Fruit fly (Drosophila melanogaster) whole organism, prepupa: ENCODE data around the gene CtsF.
A peak's percentile ranks its signal among the peaks of the same experiment; 100 is the strongest.

ENCODE experiments used
- CG10631 ChIP-seq: fragments of 200-800 bp; sonication (Bioruptor generic); optimal IDR thresholded peaks from 2 replicates; lab custom pipeline; 2016; ENCODE audit warnings: missing biosample characterization, missing genetic modification characterization
- CG11294 ChIP-seq: fragments of 200-800 bp; sonication (Bioruptor generic); IDR thresholded peaks from 2 replicates; pipeline ENCODE4 v1.3.6; 2022; ENCODE audit warnings: missing biosample characterization, missing genetic modification characterization
- CG11902 ChIP-seq: fragments of 200-800 bp; sonication (Bioruptor generic); optimal IDR thresholded peaks from 3 replicates; lab custom pipeline; 2016; ENCODE audit warnings: missing biosample characterization, missing genetic modification characterization
- CG15336 ChIP-seq: fragments of 200-800 bp; sonication (Bioruptor generic); IDR thresholded peaks from 2 replicates; pipeline ENCODE4 v1.3.6; 2022; ENCODE audit warnings: missing biosample characterization, missing genetic modification characterization
- CG1621 ChIP-seq: fragments of 200-800 bp; sonication (Bioruptor generic); optimal IDR thresholded peaks from 3 replicates; lab custom pipeline; 2018; ENCODE audit warnings: missing biosample characterization, mild to moderate bottlenecking, missing genetic modification characterization
- CG16779 ChIP-seq: fragments of 200-800 bp; sonication (Bioruptor generic); optimal IDR thresholded peaks from 3 replicates; lab custom pipeline; 2017; ENCODE audit warnings: missing biosample characterization, mild to moderate bottlenecking, missing genetic modification characterization
- CG3032 ChIP-seq: fragments of 200-800 bp; optimal IDR thresholded peaks from 2 replicates; lab custom pipeline; 2019; ENCODE audit warnings: missing biosample characterization, mild to moderate bottlenecking, missing genetic modification characterization, moderate library complexity
- CG32006 ChIP-seq: fragments of 200-800 bp; sonication (Bioruptor generic); optimal IDR thresholded peaks from 3 replicates; lab custom pipeline; 2017; ENCODE audit warnings: missing biosample characterization, mild to moderate bottlenecking, missing genetic modification characterization
- CG34406 ChIP-seq: fragments of 200-800 bp; sonication (Bioruptor generic); optimal IDR thresholded peaks from 3 replicates; lab custom pipeline; 2016; ENCODE audit warnings: missing biosample characterization, missing genetic modification characterization
- CG3919 ChIP-seq: fragments of 200-800 bp; sonication (Bioruptor generic); optimal IDR thresholded peaks from 3 replicates; lab custom pipeline; 2016; ENCODE audit warnings: missing biosample characterization, missing genetic modification characterization
- CG6163 ChIP-seq: fragments of 200-800 bp; sonication (Bioruptor generic); IDR thresholded peaks from 3 replicates; pipeline ENCODE4 v1.3.6; 2022; ENCODE audit warnings: missing biosample characterization, missing genetic modification characterization
- CG6276 ChIP-seq: fragments of 200-800 bp; sonication (Bioruptor generic); optimal IDR thresholded peaks from 2 replicates; lab custom pipeline; 2017; ENCODE audit warnings: missing biosample characterization, mild to moderate bottlenecking, missing genetic modification characterization
- CG6792 ChIP-seq: fragments of 200-800 bp; sonication (Bioruptor generic); optimal IDR thresholded peaks from 3 replicates; lab custom pipeline; 2016; ENCODE audit warnings: missing biosample characterization, missing genetic modification characterization
- CG6808 ChIP-seq: fragments of 200-800 bp; sonication (Bioruptor generic); optimal IDR thresholded peaks from 3 replicates; lab custom pipeline; 2017; ENCODE audit warnings: missing biosample characterization, missing genetic modification characterization, mild to moderate bottlenecking, moderate library complexity, missing genetic modification reagents
- CG8119 ChIP-seq: fragments of 200-800 bp; sonication (Bioruptor generic); IDR thresholded peaks from 3 replicates; pipeline ENCODE4 v1.3.6; 2022; ENCODE audit warnings: missing biosample characterization, missing genetic modification characterization
- CG8632 ChIP-seq: fragments of 200-800 bp; sonication (Bioruptor generic); optimal IDR thresholded peaks from 3 replicates; lab custom pipeline; 2016; ENCODE audit warnings: missing biosample characterization, missing genetic modification characterization
- CG9139 ChIP-seq: fragments of 200-800 bp; sonication (Bioruptor generic); optimal IDR thresholded peaks from 3 replicates; lab custom pipeline; 2017; ENCODE audit warnings: missing biosample characterization, mild to moderate bottlenecking, missing genetic modification characterization
- Eip75B ChIP-seq: fragments of 200-800 bp; sonication (Bioruptor generic); optimal IDR thresholded peaks from 3 replicates; lab custom pipeline; 2016; ENCODE audit warnings: missing biosample characterization, missing genetic modification characterization
- Eip78C ChIP-seq: fragments of 200-800 bp; sonication (Bioruptor generic); peaks from one replicate; lab custom pipeline; 2016; ENCODE audit warnings: missing biosample characterization, missing genetic modification characterization
- Eip93F ChIP-seq: fragments of 200-800 bp; sonication (Bioruptor generic); optimal IDR thresholded peaks from 2 replicates; lab custom pipeline; 2016; ENCODE audit warnings: missing biosample characterization, mild to moderate bottlenecking, missing genetic modification characterization
- Ets21C ChIP-seq: fragments of 200-800 bp; sonication (Bioruptor generic); optimal IDR thresholded peaks from 3 replicates; lab custom pipeline; 2016; ENCODE audit warnings: missing biosample characterization, missing genetic modification characterization
- Ets96B ChIP-seq: fragments of 200-800 bp; optimal IDR thresholded peaks from 2 replicates; lab custom pipeline; 2019; ENCODE audit warnings: missing biosample characterization, mild to moderate bottlenecking, missing genetic modification characterization, moderate library complexity
- Gug ChIP-seq: fragments of 200-800 bp; sonication (Bioruptor generic); IDR thresholded peaks from 2 replicates; pipeline ENCODE4 v1.3.6; 2022; ENCODE audit warnings: missing biosample characterization, missing genetic modification characterization
- Hr39 ChIP-seq: fragments of 200-800 bp; sonication (Bioruptor generic); optimal IDR thresholded peaks from 2 replicates; lab custom pipeline; 2016; ENCODE audit warnings: missing biosample characterization, missing genetic modification characterization
- Hr4 ChIP-seq: fragments of 200-800 bp; sonication (Bioruptor generic); optimal IDR thresholded peaks from 3 replicates; lab custom pipeline; 2016; ENCODE audit warnings: missing biosample characterization, missing genetic modification characterization
- Lpt ChIP-seq: fragments of 200-800 bp; sonication (Bioruptor generic); optimal IDR thresholded peaks from 3 replicates; lab custom pipeline; 2016; ENCODE audit warnings: missing biosample characterization, missing genetic modification characterization
- Met ChIP-seq: fragments of 200-800 bp; sonication (Bioruptor generic); optimal IDR thresholded peaks from 3 replicates; lab custom pipeline; 2016; ENCODE audit warnings: missing biosample characterization, missing genetic modification characterization
- OdsH ChIP-seq: fragments of 200-800 bp; sonication (Bioruptor generic); optimal IDR thresholded peaks from 3 replicates; lab custom pipeline; 2016; ENCODE audit warnings: missing biosample characterization, missing genetic modification characterization
- Smox ChIP-seq: fragments of 200-800 bp; sonication (Bioruptor generic); optimal IDR thresholded peaks from 3 replicates; lab custom pipeline; 2016; ENCODE audit warnings: missing biosample characterization, missing genetic modification characterization
- Sox102F ChIP-seq: fragments of 200-800 bp; sonication (Bioruptor generic); optimal IDR thresholded peaks from 2 replicates; lab custom pipeline; 2016; ENCODE audit warnings: missing biosample characterization, mild to moderate bottlenecking, missing genetic modification characterization
- Sox14 ChIP-seq: fragments of 200-800 bp; sonication (Bioruptor generic); optimal IDR thresholded peaks from 3 replicates; lab custom pipeline; 2016; ENCODE audit warnings: missing biosample characterization, missing genetic modification characterization
- achi ChIP-seq: fragments of 200-800 bp; sonication (Bioruptor generic); optimal IDR thresholded peaks from 3 replicates; lab custom pipeline; 2016; ENCODE audit warnings: missing biosample characterization, missing genetic modification characterization
- cyc ChIP-seq: fragments of 200-800 bp; sonication (Bioruptor generic); optimal IDR thresholded peaks from 3 replicates; lab custom pipeline; 2016; ENCODE audit warnings: missing biosample characterization, missing genetic modification characterization
- dsx ChIP-seq: fragments of 200-800 bp; optimal IDR thresholded peaks from 3 replicates; lab custom pipeline; 2019; ENCODE audit warnings: missing biosample characterization, mild to moderate bottlenecking, missing genetic modification characterization, moderate library complexity; ENCODE audit not compliant: poor library complexity, severe bottlenecking
- eg ChIP-seq: fragments of 200-800 bp; sonication (Bioruptor generic); IDR thresholded peaks from 3 replicates; pipeline ENCODE4 v1.3.6; 2022; ENCODE audit warnings: missing biosample characterization, missing genetic modification characterization
- esn ChIP-seq: fragments of 200-800 bp; sonication (Bioruptor generic); optimal IDR thresholded peaks from 2 replicates; lab custom pipeline; 2016; ENCODE audit warnings: missing biosample characterization, mild to moderate bottlenecking, missing genetic modification characterization, moderate library complexity
- fd59A ChIP-seq: fragments of 200-800 bp; sonication (Bioruptor generic); optimal IDR thresholded peaks from 2 replicates; lab custom pipeline; 2017; ENCODE audit warnings: missing biosample characterization, mild to moderate bottlenecking, missing genetic modification characterization, missing genetic modification reagents
- fd85E ChIP-seq: fragments of 200-800 bp; sonication (Bioruptor generic); optimal IDR thresholded peaks from 3 replicates; lab custom pipeline; 2016; ENCODE audit warnings: missing biosample characterization, missing genetic modification characterization
- fkh ChIP-seq: fragments of 200-800 bp; sonication (Bioruptor generic); optimal IDR thresholded peaks from 3 replicates; lab custom pipeline; 2017; ENCODE audit warnings: missing biosample characterization, mild to moderate bottlenecking, missing genetic modification characterization, moderate library complexity
- lz ChIP-seq: fragments of 200-800 bp; sonication (Bioruptor generic); optimal IDR thresholded peaks from 3 replicates; lab custom pipeline; 2016; ENCODE audit warnings: missing biosample characterization, missing genetic modification characterization
- net ChIP-seq: fragments of 200-800 bp; sonication (Bioruptor generic); optimal IDR thresholded peaks from 3 replicates; lab custom pipeline; 2016; ENCODE audit warnings: missing biosample characterization, missing genetic modification characterization
- pdm3 ChIP-seq: fragments of 200-800 bp; sonication (Bioruptor generic); optimal IDR thresholded peaks from 3 replicates; lab custom pipeline; 2016; ENCODE audit warnings: missing biosample characterization, missing genetic modification characterization
- spab ChIP-seq: fragments of 200-800 bp; sonication (Bioruptor generic); optimal IDR thresholded peaks from 2 replicates; lab custom pipeline; 2017; ENCODE audit warnings: missing biosample characterization, mild to moderate bottlenecking, missing genetic modification characterization, missing genetic modification reagents
- svp ChIP-seq: fragments of 200-800 bp; sonication (Bioruptor generic); peaks from one replicate; lab custom pipeline; 2016; ENCODE audit warnings: missing biosample characterization, missing genetic modification characterization
- topi ChIP-seq: fragments of 200-800 bp; sonication (Bioruptor generic); optimal IDR thresholded peaks from 3 replicates; lab custom pipeline; 2016; ENCODE audit warnings: missing biosample characterization, missing genetic modification characterization
- vri ChIP-seq: fragments of 200-800 bp; sonication (Bioruptor generic); optimal IDR thresholded peaks from 3 replicates; lab custom pipeline; 2016; ENCODE audit warnings: missing biosample characterization, mild to moderate bottlenecking, missing genetic modification characterization

The CtsF gene

dm6 chr3R:5240721-5241120, 10.8 kb downstream of the CtsF start, which contains the start of gene CG33293:
CG33293 (minus strand) TSS chr3R:5240735.
- TF ChIP-seq Sox102F (GFP tag; lab: Kevin White, UChicago) = no peak
- no peak for TF ChIP-seq Hr4 (GFP tag; lab: Kevin White, UChicago)
- TF ChIP-seq fd59A (GFP tag; lab: Kevin White, UChicago) = no peak
- no peak for TF ChIP-seq CG32006 (GFP tag; lab: Kevin White, UChicago)
- no peak for TF ChIP-seq achi
- TF ChIP-seq OdsH = no peak
- no peak for TF ChIP-seq Sox14 (GFP tag; lab: Kevin White, UChicago)
- no peak for TF ChIP-seq CG3919
- no peak for TF ChIP-seq eg (GFP tag; lab: Robert Waterston, UW)
- no peak for TF ChIP-seq Eip78C (GFP tag; lab: Kevin White, UChicago)
- TF ChIP-seq Met (GFP tag; lab: Kevin White, UChicago) = no peak
- TF ChIP-seq Ets96B (tag; lab: Kevin White, UChicago) = no peak
- TF ChIP-seq CG8119 (GFP tag; lab: Robert Waterston, UW) = no peak
- no peak for TF ChIP-seq Lpt (GFP tag; lab: Kevin White, UChicago)
- TF ChIP-seq CG10631 = no peak
- TF ChIP-seq svp = no peak
- TF ChIP-seq, all 60 proteins: peak for 0

DNA sequence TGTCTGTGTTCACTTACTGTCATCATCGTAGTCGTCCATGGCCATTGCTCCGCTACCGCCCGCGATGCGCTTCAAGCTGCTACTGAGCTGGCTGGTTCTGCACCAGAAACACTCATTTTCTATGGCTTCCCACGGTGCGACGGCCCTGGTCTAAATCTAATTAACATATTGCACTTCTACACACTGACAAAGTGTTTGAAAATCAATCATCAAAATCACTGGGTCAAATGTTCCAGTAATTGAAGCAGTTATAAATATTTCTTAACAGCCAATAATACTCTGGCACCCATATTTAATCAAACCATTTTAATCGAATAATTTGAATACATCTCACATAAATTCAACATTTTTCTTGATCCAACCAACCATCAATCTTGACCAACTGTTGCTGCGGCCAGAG, 14.3 kb downstream of the CtsF start, which contains the start of gene rtp:
TSS of gene rtp (minus strand) at position 101 of the 400 bp plus-strand sequence.
- TF ChIP-seq spab = no peak

dm6 chr3R:5232197-5232607, 19.3 kb downstream of the CtsF start, which contains the start of the genes Kat60 and Mms19:
Kat60 (minus strand) TSS chr3R:5232209.
Mms19 (plus strand) TSS chr3R:5232543.
- TF ChIP-seq CG16779 (no peak), CG6808 (GFP tag; lab: Kevin White, UChicago) (no peak), CG3919 (peak; percentile 43), Smox (GFP tag; lab: Kevin White, UChicago) (no peak), vri (peak; percentile 62), CG10631 (peak; percentile 65), CG6792 (GFP tag; lab: Kevin White, UChicago) (peak; percentile 50), esn (GFP tag; lab: Kevin White, UChicago) (peak; percentile 72), CG34406 (GFP tag; lab: Kevin White, UChicago) (peak; percentile 16), fkh (GFP tag; lab: Kevin White, UChicago) (no peak), pdm3 (GFP tag; lab: Kevin White, UChicago) (peak; percentile 68), dsx (no peak), Hr4 (GFP tag; lab: Kevin White, UChicago) (peak; percentile 71), fd85E (GFP tag; lab: Kevin White, UChicago) (no peak), OdsH (no peak), CG8119 (GFP tag; lab: Robert Waterston, UW) (no peak), Eip78C (GFP tag; lab: Kevin White, UChicago) (peak; percentile 75), CG11294 (GFP tag; lab: Robert Waterston, UW) (no peak; the same call in 1 of the 2 replicates), eg (GFP tag; lab: Robert Waterston, UW) (peak; percentile 58; the same call in 1 of the 3 replicates), CG15336 (GFP tag; lab: Robert Waterston, UW) (no peak), Met (GFP tag; lab: Kevin White, UChicago) (no peak), fd59A (GFP tag; lab: Kevin White, UChicago) (no peak), Sox14 (GFP tag; lab: Kevin White, UChicago) (peak; percentile 81), Ets21C (GFP tag; lab: Kevin White, UChicago) (peak; percentile 77), Lpt (GFP tag; lab: Kevin White, UChicago) (no peak), CG6276 (no peak), CG6163 (no peak; the same call in 2 of the 3 replicates), net (GFP tag; lab: Kevin White, UChicago) (no peak), Gug (GFP tag; lab: Robert Waterston, UW) (0 out of 2 replicates have a peak, but pooled peaks have one; percentile 23), CG11902 (GFP tag; lab: Kevin White, UChicago) (peak; percentile 40), achi (peak; percentile 48), lz (GFP tag; lab: Kevin White, UChicago) (peak; percentile 77), CG9139 (GFP tag; lab: Kevin White, UChicago) (no peak), Eip75B (GFP tag; lab: Kevin White, UChicago) (peak; percentile 55), topi (GFP tag; lab: Kevin White, UChicago) (peak; percentile 60), CG3032 (tag; lab: Kevin White, UChicago) (peak; percentile 57), Hr39 (GFP tag; lab: Kevin White, UChicago) (peak; percentile 80), cyc (GFP tag; lab: Kevin White, UChicago) (peak; percentile 77), Ets96B (tag; lab: Kevin White, UChicago) (peak; percentile 48), CG1621 (tag; lab: Kevin White, UChicago) (no peak), Eip93F (GFP tag; lab: Kevin White, UChicago) (peak; percentile 2), CG8632 (GFP tag; lab: Kevin White, UChicago) (peak; percentile 29)
